Fruit fly (Drosophila melanogaster) Kc167 (cell line): ENCODE results near the gene CG8927.

Experiments used
- Sin3A ChIP-seq: fragments of >200 bp; optimal IDR thresholded peaks from 2 replicates; lab custom pipeline; 2018; ENCODE audit warnings: missing external identifiers
- h ChIP-seq: fragments of >200 bp; optimal IDR thresholded peaks from 3 replicates; lab custom pipeline; 2018; ENCODE audit warnings: missing external identifiers
- insv ChIP-seq: fragments of >200 bp; optimal IDR thresholded peaks from 3 replicates; lab custom pipeline; 2018; ENCODE audit warnings: missing external identifiers
- psq ChIP-seq: fragments of >200 bp; optimal IDR thresholded peaks from 2 replicates; lab custom pipeline; 2017; ENCODE audit warnings: missing external identifiers
- ttk ChIP-seq: sonication (Bioruptor generic); optimal IDR thresholded peaks from 2 replicates; lab custom pipeline; 2017; ENCODE audit warnings: missing external identifiers

DNA sequence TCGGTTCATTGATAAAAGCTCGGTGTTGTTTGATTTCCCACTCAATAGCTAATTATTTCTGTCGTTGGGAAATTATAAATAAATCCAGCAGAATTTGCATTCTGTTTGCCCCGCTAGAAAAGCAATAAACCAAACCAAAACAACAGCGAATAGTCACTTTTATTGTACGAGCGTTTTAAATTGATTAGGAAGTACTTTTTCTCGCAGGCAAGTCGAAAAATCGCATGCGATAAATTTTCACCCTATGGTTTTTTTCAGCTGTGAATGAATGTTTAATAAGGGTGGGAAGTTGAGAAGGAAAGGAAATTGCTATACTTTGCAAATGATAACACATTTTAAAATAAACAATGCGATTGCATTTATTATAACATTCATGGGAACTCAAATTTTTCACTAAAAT lies 24.8 kb upstream of the CG8927 start:
- TF ChIP-seq psq (lab: Kevin White, UChicago) (no peak), Sin3A (lab: Kevin White, UChicago) (no peak), h (lab: Kevin White, UChicago) (no peak), insv (lab: Kevin White, UChicago) (no peak), ttk (lab: Kevin White, UChicago) (no peak)
